Fruit fly (Drosophila melanogaster): Measurements from ENCODE around the gene CG8852.

Gene CG8852

DNA sequence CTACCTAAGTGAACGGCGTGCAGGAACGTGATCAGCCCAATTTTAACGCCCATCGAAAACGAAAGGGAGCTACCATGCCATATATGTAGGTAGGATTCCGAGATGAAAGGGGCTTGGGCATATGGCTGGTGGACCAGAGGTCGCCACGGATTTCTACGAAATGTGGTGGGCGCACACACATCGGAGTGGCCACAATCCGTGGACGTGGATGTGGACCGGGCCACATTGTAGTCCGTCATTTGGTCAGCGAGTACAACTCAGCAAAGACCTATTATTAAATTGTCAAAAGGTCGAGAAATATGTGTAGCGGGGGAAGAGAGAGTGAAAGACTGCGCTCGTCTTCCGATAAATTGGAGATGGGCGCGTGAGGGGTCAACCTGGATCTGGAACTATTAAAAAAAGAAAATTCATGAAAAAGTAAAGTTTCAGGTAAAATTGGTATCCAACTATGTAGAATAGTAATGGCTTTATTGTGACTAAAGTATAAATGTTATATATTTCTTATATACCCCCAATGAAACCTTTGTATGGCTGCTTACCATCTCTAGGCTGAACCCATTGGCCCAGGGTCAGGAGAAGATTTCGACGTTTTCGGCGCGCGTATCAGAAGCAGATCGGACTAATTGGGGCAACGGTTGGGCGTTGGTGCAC, 30.6 kb downstream of the CG8852 start (continued):
- no peak for TF ChIP-seq CG18764 (GFP tag; optimal IDR thresholded peaks at IDR 0.05)
- no peak for TF ChIP-seq hth (optimal IDR thresholded peaks at IDR 0.05)
- no peak for TF ChIP-seq ERR (GFP tag; optimal IDR thresholded peaks at IDR 0.05)
- no peak for TF ChIP-seq Lim3 (GFP tag; IDR thresholded peaks at IDR 0.05)
- TF ChIP-seq seq (GFP tag; IDR thresholded peaks at IDR 0.05): no peak
- TF ChIP-seq CG9215 (GFP tag; IDR thresholded peaks at IDR 0.05): no peak
- no peak for TF ChIP-seq CG4282 (GFP tag; optimal IDR thresholded peaks at IDR 0.05)
- TF ChIP-seq Vsx1 (GFP tag; optimal IDR thresholded peaks at IDR 0.05): no peak
- TF ChIP-seq shn (GFP tag; optimal IDR thresholded peaks at IDR 0.05): no peak
- no peak for TF ChIP-seq CG4617 (GFP tag; optimal IDR thresholded peaks at IDR 0.05; ENCODE audit: borderline replicate concordance)
- TF ChIP-seq MESR4 (GFP tag; optimal IDR thresholded peaks at IDR 0.05): no peak
- TF ChIP-seq bbx (GFP tag; IDR thresholded peaks at IDR 0.05; ENCODE audit: partially characterized antibody): no peak
- 0 out of 3 replicates have a peak, but pooled peaks have one; percentile 14 for TF ChIP-seq CG7357 (GFP tag; IDR thresholded peaks at IDR 0.05)
- TF ChIP-seq phol (tag; optimal IDR thresholded peaks at IDR 0.05): peak; percentile 48
- no peak for TF ChIP-seq Ravus (GFP tag; IDR thresholded peaks at IDR 0.05)
- no peak for TF ChIP-seq maf-S (GFP tag; optimal IDR thresholded peaks at IDR 0.05)
- no peak for TF ChIP-seq HLH3B (GFP tag; IDR thresholded peaks at IDR 0.05)
- TF ChIP-seq inv (GFP tag; IDR thresholded peaks at IDR 0.05; ENCODE audit: partially characterized antibody): no peak; the same call in 1 of the 2 replicates
- TF ChIP-seq ewg (GFP tag; optimal IDR thresholded peaks at IDR 0.05): no peak
- TF ChIP-seq yki (optimal IDR thresholded peaks at IDR 0.05): no peak
- TF ChIP-seq CG17802 (tag; optimal IDR thresholded peaks at IDR 0.05): no peak
- 0 out of 2 replicates have a peak, but pooled peaks have one; percentile 16 for TF ChIP-seq vvl (GFP tag; IDR thresholded peaks at IDR 0.05)
- peak; percentile 48 for TF ChIP-seq CG2678 (tag; optimal IDR thresholded peaks at IDR 0.05)
- TF ChIP-seq tap (tag; optimal IDR thresholded peaks at IDR 0.05): no peak
- peak; percentile 7 for TF ChIP-seq cato (GFP tag; optimal IDR thresholded peaks at IDR 0.05; ENCODE audit: borderline replicate concordance)
- no peak for TF ChIP-seq h (optimal IDR thresholded peaks at IDR 0.05)
- no peak for TF ChIP-seq CG2889 (GFP tag; IDR thresholded peaks at IDR 0.05)
- no peak for TF ChIP-seq Tbp (GFP tag; optimal IDR thresholded peaks at IDR 0.05)
- peak; percentile 23 for TF ChIP-seq Sox102F (GFP tag; optimal IDR thresholded peaks at IDR 0.05)
- no peak for TF ChIP-seq dimm (GFP tag; IDR thresholded peaks at IDR 0.05)
- TF ChIP-seq CG5180 (GFP tag; optimal IDR thresholded peaks at IDR 0.05): no peak
- no peak for TF ChIP-seq run (tag; optimal IDR thresholded peaks at IDR 0.05)
- TF ChIP-seq Dll (GFP tag; IDR thresholded peaks at IDR 0.05; ENCODE audit: partially characterized antibody): peak; percentile 74
- TF ChIP-seq bowl (GFP tag; IDR thresholded peaks at IDR 0.05): no peak
- TF ChIP-seq CG8388 (GFP tag; optimal IDR thresholded peaks at IDR 0.05): peak; percentile 38
- no peak for TF ChIP-seq Gsc (GFP tag; IDR thresholded peaks at IDR 0.05)
- TF ChIP-seq CG3726 (GFP tag; IDR thresholded peaks at IDR 0.05): no peak

DNA sequence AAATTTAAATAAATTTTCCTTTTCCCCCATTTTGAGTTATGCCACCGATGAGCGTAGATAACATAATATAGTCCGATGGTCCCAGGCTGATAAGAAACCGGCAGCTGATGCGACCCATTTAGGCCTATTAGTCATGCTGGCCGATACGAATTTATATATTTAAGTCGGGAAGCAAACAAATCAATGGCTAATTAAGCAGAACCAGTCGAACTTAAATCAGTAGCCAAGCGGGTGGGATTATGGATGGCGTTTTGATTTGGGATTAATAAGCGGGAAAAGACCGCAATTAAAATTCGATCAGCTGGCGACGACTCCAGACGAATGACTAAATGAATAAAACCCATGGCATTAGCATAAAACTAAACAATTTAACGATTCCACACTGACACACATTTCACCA, 32.0 kb downstream of the CG8852 start:
- TF ChIP-seq sisA (GFP tag; IDR thresholded peaks at IDR 0.05): no peak
- no peak for TF ChIP-seq Max (GFP tag; optimal IDR thresholded peaks at IDR 0.05)
- TF ChIP-seq gsb-n (tag; optimal IDR thresholded peaks at IDR 0.05): peak; percentile 57
- peak; percentile 59; the same call in 1 of the 2 replicates for TF ChIP-seq vvl (GFP tag; IDR thresholded peaks at IDR 0.05)
- TF ChIP-seq abd-A (tag; optimal IDR thresholded peaks at IDR 0.05): peak; percentile 7
- TF ChIP-seq Awh (GFP tag; IDR thresholded peaks at IDR 0.05): peak; percentile 58; the same call in 1 of the 2 replicates
- TF ChIP-seq pum (GFP tag; optimal IDR thresholded peaks at IDR 0.05): no peak

All from whole organism, embryonic.